Fruit fly (Drosophila melanogaster) whole organism, embryonic: Measurements from ENCODE around the gene CG6928.

Experiments
- B-H2 ChIP-seq: fragments of 200-800 bp; sonication (Bioruptor generic); optimal IDR thresholded peaks from 2 replicates; lab custom pipeline; 2018; ENCODE audit warnings: missing biosample characterization, mild to moderate bottlenecking, missing genetic modification characterization
- Bdp1 ChIP-seq: fragments of 200-800 bp; sonication (Bioruptor generic); optimal IDR thresholded peaks from 3 replicates; lab custom pipeline; 2016; ENCODE audit warnings: missing biosample characterization, missing genetic modification characterization
- CG10321 ChIP-seq: fragments of 200-800 bp; sonication (Bioruptor generic); IDR thresholded peaks from 2 replicates; pipeline ENCODE4 v1.3.6; 2022; ENCODE audit warnings: missing biosample characterization, missing genetic modification characterization
- CG11695 ChIP-seq: fragments of 200-800 bp; sonication (Bioruptor generic); IDR thresholded peaks from 3 replicates; pipeline ENCODE4 v1.3.6; 2022; ENCODE audit warnings: missing biosample characterization, missing genetic modification characterization
- CG14014 ChIP-seq: fragments of 200-800 bp; sonication (Bioruptor generic); IDR thresholded peaks from 2 replicates; pipeline ENCODE4 v1.3.6; 2022; ENCODE audit warnings: missing biosample characterization, missing genetic modification characterization
- CG15011 ChIP-seq: fragments of 200-800 bp; sonication (Bioruptor generic); optimal IDR thresholded peaks from 3 replicates; lab custom pipeline; 2018; ENCODE audit warnings: missing biosample characterization, mild to moderate bottlenecking, missing genetic modification characterization
- CG17361 ChIP-seq: fragments of 200-800 bp; sonication (Bioruptor generic); IDR thresholded peaks from 3 replicates; pipeline ENCODE4 v1.3.6; 2022; ENCODE audit warnings: missing biosample characterization, missing genetic modification characterization
- CG17612 ChIP-seq: fragments of 200-800 bp; sonication (Bioruptor generic); IDR thresholded peaks from 2 replicates; pipeline ENCODE4 v1.3.6; 2022; ENCODE audit warnings: missing biosample characterization, missing genetic modification characterization
- CG18262 ChIP-seq: fragments of 200-800 bp; optimal IDR thresholded peaks from 3 replicates; lab custom pipeline; 2019; ENCODE audit warnings: missing biosample characterization, mild to moderate bottlenecking, missing genetic modification characterization, moderate library complexity
- CG2129 ChIP-seq: fragments of 200-800 bp; sonication (Bioruptor generic); IDR thresholded peaks from 2 replicates; pipeline ENCODE4 v1.3.6; 2022; ENCODE audit warnings: missing biosample characterization, missing genetic modification characterization; ENCODE audit not compliant: partially characterized antibody
- CG30403 ChIP-seq: fragments of 200-800 bp; sonication (Bioruptor generic); optimal IDR thresholded peaks from 3 replicates; lab custom pipeline; 2016; ENCODE audit warnings: missing biosample characterization, missing genetic modification characterization
- CG32767 ChIP-seq: fragments of 200-800 bp; sonication (Bioruptor generic); IDR thresholded peaks from 2 replicates; pipeline ENCODE4 v1.3.6; 2022; ENCODE audit warnings: missing biosample characterization, missing genetic modification characterization
- CG6254 ChIP-seq: fragments of 200-800 bp; sonication (Bioruptor generic); optimal IDR thresholded peaks from 3 replicates; lab custom pipeline; 2017; ENCODE audit warnings: mild to moderate bottlenecking, missing biosample characterization, missing genetic modification reagents, missing genetic modification characterization
- CG7786 ChIP-seq: fragments of 200-800 bp; sonication (Bioruptor generic); optimal IDR thresholded peaks from 2 replicates; lab custom pipeline; 2016; ENCODE audit warnings: missing biosample characterization, missing genetic modification characterization
- CG7987 ChIP-seq: fragments of 200-800 bp; sonication (Bioruptor generic); optimal IDR thresholded peaks from 2 replicates; lab custom pipeline; 2018; ENCODE audit warnings: missing biosample characterization, mild to moderate bottlenecking, missing genetic modification characterization, moderate library complexity
- CG9437 ChIP-seq: fragments of 200-800 bp; sonication (Bioruptor generic); optimal IDR thresholded peaks from 2 replicates; lab custom pipeline; 2018; ENCODE audit warnings: missing biosample characterization, mild to moderate bottlenecking, missing genetic modification characterization
- D19B ChIP-seq: fragments of 200-800 bp; sonication (Bioruptor generic); optimal IDR thresholded peaks from 2 replicates; lab custom pipeline; 2017; ENCODE audit warnings: missing biosample characterization, mild to moderate bottlenecking, missing genetic modification characterization
- E2f2 ChIP-seq: fragments of 200-800 bp; sonication (Bioruptor generic); IDR thresholded peaks from 2 replicates; pipeline ENCODE4 v1.3.6; 2022; ENCODE audit warnings: missing biosample characterization, missing genetic modification characterization
- Ets97D ChIP-seq: fragments of 200-800 bp; sonication (Bioruptor generic); optimal IDR thresholded peaks from 3 replicates; lab custom pipeline; 2016; ENCODE audit warnings: missing biosample characterization, missing genetic modification characterization
- Gsc ChIP-seq: fragments of 200-800 bp; sonication (Bioruptor generic); IDR thresholded peaks from 2 replicates; pipeline ENCODE4 v1.3.6; 2022; ENCODE audit warnings: missing biosample characterization, missing genetic modification characterization
- H15 ChIP-seq: fragments of 200-800 bp; sonication (Bioruptor generic); IDR thresholded peaks from 3 replicates; pipeline ENCODE4 v1.3.6; 2022; ENCODE audit warnings: missing biosample characterization, missing genetic modification characterization
- Hr39 ChIP-seq: fragments of >200 bp; optimal IDR thresholded peaks from 2 replicates; lab custom pipeline; 2017
- Ptx1 ChIP-seq: fragments of 200-800 bp; sonication (Bioruptor generic); IDR thresholded peaks from 2 replicates; pipeline ENCODE4 v1.3.6; 2022; ENCODE audit warnings: missing biosample characterization, missing genetic modification characterization
- Sry-β ChIP-seq: fragments of 200-800 bp; sonication (Bioruptor generic); optimal IDR thresholded peaks from 2 replicates; lab custom pipeline; 2018; ENCODE audit warnings: missing biosample characterization, mild to moderate bottlenecking, missing genetic modification characterization, moderate library complexity
- aop ChIP-seq: fragments of 200-800 bp; sonication (Bioruptor generic); IDR thresholded peaks from 2 replicates; pipeline ENCODE4 v1.3.6; 2022; ENCODE audit warnings: missing biosample characterization, missing genetic modification characterization
- ato ChIP-seq: fragments of 200-800 bp; sonication (Bioruptor generic); IDR thresholded peaks from 2 replicates; pipeline ENCODE4 v1.3.6; 2022; ENCODE audit warnings: missing biosample characterization, missing genetic modification characterization; ENCODE audit not compliant: partially characterized antibody
- btn ChIP-seq: fragments of 200-800 bp; sonication (Bioruptor generic); optimal IDR thresholded peaks from 2 replicates; lab custom pipeline; 2016; ENCODE audit warnings: missing biosample characterization, missing genetic modification characterization
- cas ChIP-seq: fragments of 200-800 bp; sonication (Bioruptor generic); IDR thresholded peaks from 2 replicates; pipeline ENCODE4 v1.3.6; 2022; ENCODE audit warnings: missing biosample characterization, missing genetic modification characterization
- cg ChIP-seq: fragments of 200-800 bp; sonication (Bioruptor generic); optimal IDR thresholded peaks from 3 replicates; lab custom pipeline; 2019; ENCODE audit warnings: missing biosample characterization, mild to moderate bottlenecking, missing genetic modification characterization, moderate library complexity
- chif ChIP-seq, 2 experiments: fragments of 200-800 bp; sonication (Bioruptor generic); optimal IDR thresholded peaks; 3 replicates each; lab custom pipeline; 2016; ENCODE audit warnings: missing biosample characterization in 2 of 2, missing genetic modification characterization in 2 of 2
- crol ChIP-seq: fragments of 200-800 bp; sonication (Bioruptor generic); IDR thresholded peaks from 2 replicates; pipeline ENCODE4 v1.3.6; 2022; ENCODE audit warnings: missing biosample characterization, missing genetic modification characterization
- danr ChIP-seq: fragments of 200-800 bp; sonication (Bioruptor generic); IDR thresholded peaks from 2 replicates; pipeline ENCODE4 v1.3.6; 2022; ENCODE audit warnings: missing biosample characterization, missing genetic modification characterization
- dysf ChIP-seq: fragments of 200-800 bp; sonication (Bioruptor generic); IDR thresholded peaks from 3 replicates; pipeline ENCODE4 v1.3.6; 2022; ENCODE audit warnings: missing biosample characterization, missing genetic modification characterization
- exex ChIP-seq: fragments of 200-800 bp; sonication (Bioruptor generic); optimal IDR thresholded peaks from 4 replicates; lab custom pipeline; 2018; ENCODE audit warnings: missing biosample characterization, mild to moderate bottlenecking, missing genetic modification characterization, moderate library complexity
- gce ChIP-seq: fragments of 200-800 bp; sonication (Bioruptor generic); IDR thresholded peaks from 3 replicates; pipeline ENCODE4 v1.3.6; 2022; ENCODE audit warnings: missing biosample characterization, missing genetic modification characterization
- grn ChIP-seq: fragments of 200-800 bp; sonication (Bioruptor generic); optimal IDR thresholded peaks from 3 replicates; lab custom pipeline; 2017; ENCODE audit warnings: missing biosample characterization, missing genetic modification characterization
- jumu ChIP-seq: fragments of 200-800 bp; sonication (Bioruptor generic); optimal IDR thresholded peaks from 3 replicates; lab custom pipeline; 2016; ENCODE audit warnings: missing biosample characterization, missing genetic modification characterization
- knrl ChIP-seq: fragments of 200-800 bp; sonication (Bioruptor generic); IDR thresholded peaks from 3 replicates; pipeline ENCODE4 v1.3.6; 2022; ENCODE audit warnings: missing biosample characterization, missing genetic modification characterization; ENCODE audit not compliant: partially characterized antibody
- maf-S ChIP-seq: fragments of 200-800 bp; sonication (Bioruptor generic); optimal IDR thresholded peaks from 2 replicates; lab custom pipeline; 2016; ENCODE audit warnings: missing biosample characterization, missing genetic modification characterization
- mirr ChIP-seq: fragments of 200-800 bp; sonication (Bioruptor generic); optimal IDR thresholded peaks from 3 replicates; lab custom pipeline; 2018; ENCODE audit warnings: missing biosample characterization, mild to moderate bottlenecking, missing genetic modification characterization
- nom ChIP-seq: fragments of 200-800 bp; sonication (Bioruptor generic); optimal IDR thresholded peaks from 2 replicates; lab custom pipeline; 2017; ENCODE audit warnings: missing biosample characterization, missing genetic modification characterization, mild to moderate bottlenecking, moderate library complexity, missing genetic modification reagents
- org-1 ChIP-seq: fragments of 200-800 bp; sonication (Bioruptor generic); optimal IDR thresholded peaks from 2 replicates; lab custom pipeline; 2017; ENCODE audit warnings: missing biosample characterization, missing genetic modification characterization
- pfk ChIP-seq: fragments of 200-800 bp; sonication (Bioruptor generic); optimal IDR thresholded peaks from 2 replicates; lab custom pipeline; 2018; ENCODE audit warnings: missing biosample characterization, mild to moderate bottlenecking, missing genetic modification characterization, moderate library complexity
- row ChIP-seq: fragments of 200-800 bp; sonication (Bioruptor generic); IDR thresholded peaks from 3 replicates; pipeline ENCODE4 v1.3.6; 2022; ENCODE audit warnings: missing biosample characterization, missing genetic modification characterization
- sens ChIP-seq: fragments of 200-800 bp; sonication (Bioruptor generic); peaks from one replicate; lab custom pipeline; 2016; ENCODE audit warnings: missing biosample characterization, missing genetic modification characterization
- slbo ChIP-seq: fragments of 200-800 bp; sonication (Bioruptor generic); IDR thresholded peaks from 2 replicates; pipeline ENCODE4 v1.3.6; 2022; ENCODE audit warnings: missing biosample characterization, missing genetic modification characterization
- so ChIP-seq: fragments of 200-800 bp; sonication (Bioruptor generic); IDR thresholded peaks from 3 replicates; pipeline ENCODE4 v1.3.6; 2022; ENCODE audit warnings: missing biosample characterization, missing genetic modification characterization
- stwl ChIP-seq: fragments of 200-800 bp; sonication (Bioruptor generic); optimal IDR thresholded peaks from 3 replicates; lab custom pipeline; 2018; ENCODE audit warnings: missing biosample characterization, mild to moderate bottlenecking, missing genetic modification characterization, moderate library complexity
- zf30C ChIP-seq: fragments of 200-800 bp; sonication (Bioruptor generic); optimal IDR thresholded peaks from 3 replicates; lab custom pipeline; 2018; ENCODE audit warnings: missing biosample characterization, mild to moderate bottlenecking, missing genetic modification characterization

CG6928 gene

dm6 chr3L:12002321-12003248 is at the start of gene CG6928, which contains the start of gene Pop2 (continued):
- peak; percentile 88 for TF ChIP-seq slbo
- peak; percentile 84 to 86 for TF ChIP-seq chif (GFP tag; optimal IDR thresholded peaks at IDR 0.05; lab: Kevin White, UChicago)
- no peak for TF ChIP-seq grn
- TF ChIP-seq zf30C (GFP tag; lab: Kevin White, UChicago), result no peak
- TF ChIP-seq dysf, result peak; percentile 71
- TF ChIP-seq E2f2, result peak; percentile 79
- TF ChIP-seq maf-S, result peak; percentile 82
- TF ChIP-seq CG6254 (GFP tag; lab: Kevin White, UChicago), result no peak
- TF ChIP-seq Sry-β (GFP tag; lab: Kevin White, UChicago), result peak; percentile 25
- TF ChIP-seq Ets97D (GFP tag; lab: Kevin White, UChicago), result peak; percentile 92
- peak; percentile 31 for TF ChIP-seq CG15011 (GFP tag; lab: Kevin White, UChicago)
- peak; percentile 90 for TF ChIP-seq knrl
- no peak for TF ChIP-seq mirr (GFP tag; lab: Kevin White, UChicago)
- 0 out of 3 replicates have a peak, but pooled peaks have one; percentile 42 for TF ChIP-seq CG11695 (GFP tag; lab: Robert Waterston, UW)
- TF ChIP-seq Hr39 (lab: Kevin White, UChicago), result no peak
- peak; percentile 97 for TF ChIP-seq stwl (tag; lab: Kevin White, UChicago)
- TF ChIP-seq gce, result 0 out of 3 replicates have a peak, but pooled peaks have one; percentile 5
- no peak; the same call in 1 of the 2 replicates for TF ChIP-seq CG32767 (GFP tag; lab: Robert Waterston, UW)
- TF ChIP-seq Gsc (GFP tag; lab: Robert Waterston, UW), result no peak
- TF ChIP-seq CG17612 (GFP tag; lab: Robert Waterston, UW), result no peak
- no peak for TF ChIP-seq nom (GFP tag; lab: Kevin White, UChicago)
- peak; percentile 96 for TF ChIP-seq crol (GFP tag; lab: Robert Waterston, UW)
- peak; percentile 76; the same call in 1 of the 2 replicates for TF ChIP-seq ato
- peak; percentile 67 for TF ChIP-seq CG17361 (GFP tag; lab: Robert Waterston, UW)
- TF ChIP-seq B-H2 (GFP tag; lab: Kevin White, UChicago), result peak; percentile 55
- no peak; the same call in 1 of the 3 replicates for TF ChIP-seq so (GFP tag; lab: Robert Waterston, UW)
- TF ChIP-seq CG10321, result no peak
- no peak for TF ChIP-seq org-1 (GFP tag; lab: Kevin White, UChicago)
- no peak for TF ChIP-seq pfk (GFP tag; lab: Kevin White, UChicago)
- TF ChIP-seq row (GFP tag; lab: Robert Waterston, UW), result peak; percentile 77
- peak; percentile 44 for TF ChIP-seq btn (GFP tag; lab: Kevin White, UChicago)
- TF ChIP-seq cg (GFP tag; lab: Kevin White, UChicago), result peak; percentile 88
- TF ChIP-seq D19B, result peak; percentile 19
- peak; percentile 87 for TF ChIP-seq CG7786
- peak; percentile 63; the same call in 1 of the 2 replicates for TF ChIP-seq CG14014 (GFP tag; lab: Robert Waterston, UW)
- no peak for TF ChIP-seq aop
- TF ChIP-seq cas, result peak; percentile 32; the same call in 1 of the 2 replicates
- TF ChIP-seq CG2129 (GFP tag; lab: Robert Waterston, UW), result peak; percentile 58
- TF ChIP-seq CG18262 (tag; lab: Kevin White, UChicago), result peak; percentile 45
- peak; percentile 96 for TF ChIP-seq sens (GFP tag; lab: Kevin White, UChicago)
- TF ChIP-seq jumu (GFP tag; lab: Kevin White, UChicago), result peak; percentile 84
- TF ChIP-seq Ptx1 (GFP tag; lab: Robert Waterston, UW), result peak; percentile 85
- 0 out of 2 replicates have a peak, but pooled peaks have one; percentile 29 for TF ChIP-seq danr
- TF ChIP-seq CG7987 (GFP tag; lab: Kevin White, UChicago), result no peak
- TF ChIP-seq exex (tag; lab: Kevin White, UChicago), result no peak
- peak; percentile 57 for TF ChIP-seq CG9437 (GFP tag; lab: Kevin White, UChicago)
- peak; percentile 66; the same call in 2 of the 3 replicates for TF ChIP-seq H15 (GFP tag; lab: Robert Waterston, UW)
- TF ChIP-seq Bdp1 (GFP tag; lab: Kevin White, UChicago), result peak; percentile 80
- peak; percentile 86 for TF ChIP-seq CG30403
